Worm (Caenorhabditis elegans): ENCODE data around the gene F17H10.2.

ce11 chrX:13091199-13091598 is 22.4 kb upstream of the F17H10.2 start:
- no peak for TF ChIP-seq nhr-11 (tag; optimal IDR thresholded peaks at IDR 0.05)
- no peak for TF ChIP-seq pqm-1 (tag; optimal IDR thresholded peaks at IDR 0.05)
- no peak for TF ChIP-seq elt-2 (tag; optimal IDR thresholded peaks at IDR 0.05)
- TF ChIP-seq gmeb-2 (tag; optimal IDR thresholded peaks at IDR 0.05), result no peak
- TF ChIP-seq pha-2 (tag; optimal IDR thresholded peaks at IDR 0.05), result no peak
- TF ChIP-seq ama-1 (optimal IDR thresholded peaks at IDR 0.05), result no peak
- no peak for TF ChIP-seq tbx-2 (tag; optimal IDR thresholded peaks at IDR 0.05)
- TF ChIP-seq ceh-24 (tag; optimal IDR thresholded peaks at IDR 0.05), result no peak

Measured in whole organism, late embryonic.